Fruit fly (Drosophila melanogaster): ENCODE results near the gene CG11843.

CG11843 gene

DNA sequence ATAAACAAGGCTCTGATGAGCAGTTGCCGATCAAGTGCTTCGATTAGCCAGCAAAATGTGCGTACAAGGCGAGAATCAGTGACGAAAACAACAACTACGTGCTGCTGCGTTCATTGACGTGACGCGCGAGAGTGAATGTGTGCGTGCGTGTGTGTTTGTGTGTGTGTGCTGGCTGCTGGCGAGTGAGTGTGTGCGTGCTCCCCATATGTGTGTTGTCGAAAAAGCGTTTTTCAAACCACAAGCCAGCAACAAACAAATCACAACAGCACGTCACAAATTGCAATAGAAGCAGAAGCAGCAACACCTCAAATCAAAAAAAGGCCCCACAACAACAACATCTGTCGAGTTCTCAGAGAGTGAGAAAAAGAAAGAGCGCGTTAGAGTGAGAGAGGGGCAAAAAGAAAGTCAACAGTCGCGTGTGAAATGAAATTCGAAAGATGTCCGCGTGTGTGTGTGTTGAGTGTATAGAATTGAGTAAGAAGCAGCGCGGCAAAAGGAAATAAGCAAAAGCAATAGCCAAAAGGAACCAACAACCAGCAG lies 9.8 kb downstream of the CG11843 start:
- no peak for TF ChIP-seq usp (GFP tag; optimal IDR thresholded peaks at IDR 0.05)
- TF ChIP-seq HLH106 (tag; optimal IDR thresholded peaks at IDR 0.05), result no peak
- TF ChIP-seq Hr78 (GFP tag; optimal IDR thresholded peaks at IDR 0.05), result no peak
- no peak for TF ChIP-seq CrebA (GFP tag; optimal IDR thresholded peaks at IDR 0.05; ENCODE audit: borderline replicate concordance)
- TF ChIP-seq CG32264 (GFP tag; optimal IDR thresholded peaks at IDR 0.05), result no peak
- no peak for TF ChIP-seq tai (GFP tag; optimal IDR thresholded peaks at IDR 0.05)
- TF ChIP-seq Rel (GFP tag; optimal IDR thresholded peaks at IDR 0.05), result no peak
- TF ChIP-seq Rel (tag; optimal IDR thresholded peaks at IDR 0.05), result no peak
- TF ChIP-seq rgr (GFP tag; optimal IDR thresholded peaks at IDR 0.05), result no peak
- TF ChIP-seq ey (GFP tag; optimal IDR thresholded peaks at IDR 0.05), result no peak
- TF ChIP-seq foxo (GFP tag; optimal IDR thresholded peaks at IDR 0.05), result no peak
- TF ChIP-seq Hnf4 (GFP tag; optimal IDR thresholded peaks at IDR 0.05), result no peak
- no peak for TF ChIP-seq h (GFP tag; optimal IDR thresholded peaks at IDR 0.05)
- TF ChIP-seq sv (GFP tag; optimal IDR thresholded peaks at IDR 0.05), result no peak
- TF ChIP-seq Jra (GFP tag; optimal IDR thresholded peaks at IDR 0.05), result no peak
- no peak for TF ChIP-seq brk (GFP tag; optimal IDR thresholded peaks at IDR 0.05)
- no peak for TF ChIP-seq pan (optimal IDR thresholded peaks at IDR 0.05)
- TF ChIP-seq Myc (optimal IDR thresholded peaks at IDR 0.05), result no peak
- no peak for TF ChIP-seq lola (GFP tag; optimal IDR thresholded peaks at IDR 0.05)
- TF ChIP-seq dsf (GFP tag; optimal IDR thresholded peaks at IDR 0.05; ENCODE audit: borderline replicate concordance), result no peak
- TF ChIP-seq Hr83 (GFP tag; optimal IDR thresholded peaks at IDR 0.05; ENCODE audit: poor library complexity, severe bottlenecking), result no peak
- TF ChIP-seq psq (GFP tag; optimal IDR thresholded peaks at IDR 0.05), result peak; percentile 45
- TF ChIP-seq woc (GFP tag; optimal IDR thresholded peaks at IDR 0.05), result no peak
- TF ChIP-seq fru (GFP tag; optimal IDR thresholded peaks at IDR 0.05), result no peak
- no peak for TF ChIP-seq Mio (GFP tag; optimal IDR thresholded peaks at IDR 0.05)
- TF ChIP-seq OdsH (GFP tag; optimal IDR thresholded peaks at IDR 0.05), result no peak
- TF ChIP-seq sage (GFP tag; optimal IDR thresholded peaks at IDR 0.05), result no peak
- TF ChIP-seq dl (GFP tag; optimal IDR thresholded peaks at IDR 0.05; ENCODE audit: insufficient read depth in 1 of 2, partially characterized antibody in 2 of 2), result peak in 1 of 2 experiments; percentile 50
- no peak for TF ChIP-seq jim (GFP tag; optimal IDR thresholded peaks at IDR 0.05)
- TF ChIP-seq GATAd (GFP tag; optimal IDR thresholded peaks at IDR 0.05), result no peak
- TF ChIP-seq br (GFP tag; optimal IDR thresholded peaks at IDR 0.05), result no peak
- no peak for TF ChIP-seq Sp1 (GFP tag; optimal IDR thresholded peaks at IDR 0.05)
- TF ChIP-seq Abd-B (GFP tag; optimal IDR thresholded peaks at IDR 0.05), result no peak
- TF ChIP-seq N (GFP tag; optimal IDR thresholded peaks at IDR 0.05), result peak; percentile 47
- TF ChIP-seq CG9705 (GFP tag; optimal IDR thresholded peaks at IDR 0.05), result no peak
- peak; percentile 71 for TF ChIP-seq Dif (GFP tag; optimal IDR thresholded peaks at IDR 0.05; ENCODE audit: partially characterized antibody)

- TF ChIP-seq OdsH (GFP tag; optimal IDR thresholded peaks at IDR 0.05) (peak; percentile 10), fru (GFP tag; optimal IDR thresholded peaks at IDR 0.05) (peak; percentile 54), rgr (GFP tag; optimal IDR thresholded peaks at IDR 0.05) (peak; percentile 34), Dif (GFP tag; optimal IDR thresholded peaks at IDR 0.05; ENCODE audit: partially characterized antibody) (peak; percentile 64), Rel (GFP tag; optimal IDR thresholded peaks at IDR 0.05) (no peak), Rel (tag; optimal IDR thresholded peaks at IDR 0.05) (no peak), foxo (GFP tag; optimal IDR thresholded peaks at IDR 0.05) (peak in 1 of 2 experiments; percentile 37), br (GFP tag; optimal IDR thresholded peaks at IDR 0.05) (peak; percentile 57), dl (GFP tag; optimal IDR thresholded peaks at IDR 0.05; ENCODE audit: insufficient read depth in 1 of 2, partially characterized antibody in 2 of 2) (peak in 1 of 2 experiments; percentile 84), Abd-B (GFP tag; optimal IDR thresholded peaks at IDR 0.05) (no peak), Sp1 (GFP tag; optimal IDR thresholded peaks at IDR 0.05) (no peak), h (GFP tag; optimal IDR thresholded peaks at IDR 0.05) (peak; percentile 32), ey (GFP tag; optimal IDR thresholded peaks at IDR 0.05) (peak; percentile 5), psq (GFP tag; optimal IDR thresholded peaks at IDR 0.05) (no peak), CG32264 (GFP tag; optimal IDR thresholded peaks at IDR 0.05) (no peak), Hnf4 (GFP tag; optimal IDR thresholded peaks at IDR 0.05) (peak; percentile 18), Myc (optimal IDR thresholded peaks at IDR 0.05) (no peak)
These were observed 10.5 kb downstream of the CG11843 start for dm6 chr3R:29064682-29065100.

dm6 chr3R:29066285-29066684 lies 12.1 kb downstream of the CG11843 start:
- no peak for TF ChIP-seq dl (GFP tag; optimal IDR thresholded peaks at IDR 0.05; ENCODE audit: insufficient read depth in 1 of 2, partially characterized antibody in 2 of 2)
- TF ChIP-seq foxo (GFP tag; optimal IDR thresholded peaks at IDR 0.05), result no peak
- TF ChIP-seq Dfd (GFP tag; optimal IDR thresholded peaks at IDR 0.05), result no peak
- no peak for TF ChIP-seq Mio (GFP tag; optimal IDR thresholded peaks at IDR 0.05)

All from whole organism, wandering third instar larva.